Worm (Caenorhabditis elegans): Measurements from ENCODE around the gene srg-38.

DNA sequence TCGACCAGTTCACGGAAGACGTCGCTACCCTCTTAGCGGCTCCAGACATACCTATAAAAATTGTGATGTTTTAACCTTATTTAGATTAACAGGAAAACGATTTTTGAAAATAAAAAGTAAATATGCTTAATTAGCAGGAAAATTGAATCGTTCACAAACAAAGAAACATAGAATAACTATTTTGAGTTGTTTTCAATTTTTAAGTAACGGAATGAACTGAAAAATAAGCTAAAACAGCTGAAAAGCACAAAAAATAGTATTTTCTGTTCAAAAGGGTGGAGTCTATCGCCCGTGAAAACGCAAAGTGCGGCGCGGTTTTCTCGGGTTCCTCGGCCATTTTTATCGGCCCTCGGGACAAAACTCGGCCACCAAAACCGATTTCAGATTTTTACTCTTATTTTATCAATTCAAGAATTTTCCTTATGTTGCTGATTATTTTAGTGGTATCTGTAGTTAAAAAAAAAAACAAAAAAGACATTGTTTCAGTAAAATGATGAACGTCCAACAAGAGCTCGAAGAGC lies 31.6 kb downstream of the srg-38 start, which contains the start of the genes atp-5 and lmtr-3:
- no peak for TF ChIP-seq nhr-76 (tag; optimal IDR thresholded peaks at IDR 0.05)
- TF ChIP-seq ztf-11 (tag; optimal IDR thresholded peaks at IDR 0.05), result no peak
- no peak for TF ChIP-seq elt-1 (tag; optimal IDR thresholded peaks at IDR 0.05)
- TF ChIP-seq aly-2 (tag; optimal IDR thresholded peaks at IDR 0.05), result no peak
- TF ChIP-seq ZK546.5 (tag; optimal IDR thresholded peaks at IDR 0.05), result no peak
- TF ChIP-seq mml-1 (tag; optimal IDR thresholded peaks at IDR 0.05), result no peak
- no peak for TF ChIP-seq ama-1 (optimal IDR thresholded peaks at IDR 0.05)
